Worm (Caenorhabditis elegans) whole organism, L4/young adult: ENCODE results near the gene F23A7.3.

ENCODE experiments used
- W03F9.2 ChIP-seq: fragments of 150-350 bp; optimal IDR thresholded peaks from 2 replicates; lab custom pipeline; 2014; ENCODE audit warnings: missing biosample characterization, missing genetic modification characterization
- him-1 ChIP-seq: sonication (generic microtip); optimal IDR thresholded peaks from 2 replicates; lab custom pipeline; 2016; ENCODE audit warnings: missing genotype, missing genetic modification reagents, missing genetic modification characterization, missing compliant biosample characterization

DNA sequence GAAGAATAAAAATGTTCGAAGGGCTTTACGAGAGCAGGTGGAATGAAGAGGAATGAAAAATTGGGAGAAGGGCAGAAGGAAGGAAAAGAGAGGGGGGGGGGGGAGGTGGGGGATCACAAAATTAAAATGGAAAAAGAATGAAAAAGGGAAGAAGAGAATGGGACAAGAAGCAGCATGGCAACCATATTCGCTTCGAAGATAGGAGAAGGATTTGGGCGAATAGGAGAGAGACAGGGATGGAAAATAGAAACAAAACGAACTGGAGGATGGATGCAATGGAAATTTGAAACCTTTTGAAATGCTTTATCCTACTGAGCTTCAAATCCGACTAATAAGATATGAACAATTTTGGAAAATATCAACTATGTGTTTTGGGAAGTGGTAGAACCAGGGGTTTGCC, 30.9 kb downstream of the F23A7.3 start, which contains the start of gene W10G6.6:
- TF ChIP-seq W03F9.2 (tag; lab: Kevin White, UChicago) = no peak
- TF ChIP-seq him-1 (tag; lab: Kevin White, UChicago) = no peak
